Worm (Caenorhabditis elegans) whole organism, L4 larva: ENCODE data around the gene ain-1.

Source experiments
- F44E2.7 ChIP-seq: fragments of 200-800 bp; sonication (Bioruptor generic); IDR thresholded peaks from 2 replicates; pipeline ENCODE4 v2.1.2; 2022; ENCODE audit warnings: missing genetic modification characterization, missing compliant biosample characterization
- daf-12 ChIP-seq: fragments of 150-350 bp; optimal IDR thresholded peaks from 2 replicates; lab custom pipeline; 2014; ENCODE audit warnings: missing biosample characterization, missing genetic modification reagents, missing genetic modification characterization
- dmd-8 ChIP-seq: fragments of 200-800 bp; sonication (Bioruptor generic); IDR thresholded peaks from 2 replicates; pipeline ENCODE4 v1.3.6; 2022; ENCODE audit warnings: missing genetic modification characterization, missing compliant biosample characterization
- dpl-1 ChIP-seq: fragments of 150-350 bp; optimal IDR thresholded peaks from 2 replicates; lab custom pipeline; 2014; ENCODE audit warnings: missing biosample characterization, missing genetic modification reagents, missing genetic modification characterization
- lim-7 ChIP-seq: fragments of 200-800 bp; sonication (Bioruptor generic); IDR thresholded peaks from 2 replicates; pipeline ENCODE4 v1.3.6; 2022; ENCODE audit warnings: missing genetic modification characterization, missing compliant biosample characterization
- lin-29 ChIP-seq: fragments of 200-800 bp; sonication (Bioruptor generic); IDR thresholded peaks from 2 replicates; pipeline ENCODE4 v1.3.6; 2022; ENCODE audit warnings: missing genetic modification reagents, missing genetic modification characterization, missing compliant biosample characterization
- lin-39 ChIP-seq: fragments of 150-350 bp; optimal IDR thresholded peaks from 2 replicates; lab custom pipeline; 2014; ENCODE audit warnings: missing biosample characterization, missing genetic modification reagents, missing genetic modification characterization
- lsy-2 ChIP-seq, 2 experiments: fragments of 150-350 bp in 1 of 2; sonication (generic microtip) in 1 of 2; optimal IDR thresholded peaks; 2 replicates each; lab custom pipeline; 2014 to 2017; ENCODE audit warnings: missing biosample characterization in 2 of 2, missing genetic modification characterization in 2 of 2
- mdl-1 ChIP-seq, 2 experiments: fragments of 150-350 bp in 1 of 2; sonication (generic microtip) in 1 of 2; optimal IDR thresholded peaks; 2 replicates each; lab custom pipeline; 2014 to 2017; ENCODE audit warnings: missing biosample characterization in 2 of 2, missing genetic modification characterization in 2 of 2
- mes-2 ChIP-seq: sonication (generic microtip); optimal IDR thresholded peaks from 2 replicates; lab custom pipeline; 2016; ENCODE audit warnings: missing genotype, mild to moderate bottlenecking, missing genetic modification characterization, missing compliant biosample characterization; ENCODE audit not compliant: poor library complexity, severe bottlenecking
- nhr-237 ChIP-seq: sonication (generic microtip); optimal IDR thresholded peaks from 2 replicates; lab custom pipeline; 2017; ENCODE audit warnings: missing biosample characterization, missing genetic modification characterization

- TF ChIP-seq lsy-2 (tag; optimal IDR thresholded peaks at IDR 0.05; lab: Kevin White, UChicago): no peak
- TF ChIP-seq lin-29 (GFP tag; lab: Robert Waterston, UW): no peak
- no peak for TF ChIP-seq F44E2.7 (GFP tag; lab: Robert Waterston, UW)
- TF ChIP-seq dmd-8 (GFP tag; lab: Robert Waterston, UW): no peak
- no peak for TF ChIP-seq lim-7
- TF ChIP-seq mdl-1 (tag; optimal IDR thresholded peaks at IDR 0.05; lab: Kevin White, UChicago): no peak
- no peak for TF ChIP-seq nhr-237 (tag; lab: Kevin White, UChicago)
- no peak for TF ChIP-seq daf-12
- no peak for TF ChIP-seq dpl-1 (GFP tag; lab: Kevin White, UChicago)
- TF ChIP-seq lin-39 (tag; lab: Kevin White, UChicago): no peak
- no peak for TF ChIP-seq mes-2 (tag; lab: Kevin White, UChicago)
These were observed 13.6 kb downstream of the ain-1 start for ce11 chrX:16626817-16627216.
